Fruit fly (Drosophila melanogaster): Measurements from ENCODE around the gene CG17650.

The CG17650 gene

DNA sequence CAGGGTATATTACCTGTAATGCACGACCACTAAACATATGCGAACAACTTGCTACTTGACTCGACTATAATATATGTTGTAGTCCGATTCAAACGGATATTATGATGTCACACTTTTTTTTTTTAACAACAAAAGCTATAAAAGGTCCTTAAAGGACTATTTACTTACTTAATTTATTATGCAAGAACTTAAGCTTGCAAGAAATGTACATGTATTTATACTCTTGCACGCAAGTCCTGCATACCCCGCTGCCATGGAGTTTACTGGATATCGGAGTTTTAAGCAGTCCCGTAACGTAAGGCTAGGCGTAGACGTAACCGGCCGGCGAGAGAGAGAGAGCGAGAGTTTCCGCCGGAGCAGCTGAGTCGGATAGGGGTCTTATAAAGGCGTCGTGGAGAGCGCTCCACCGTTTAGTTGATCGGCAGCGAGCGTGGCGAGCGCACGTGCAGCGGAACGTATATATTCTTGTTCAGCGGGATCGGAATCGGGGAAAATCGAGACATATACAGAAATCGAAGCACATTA is 21.8 kb downstream of the CG17650 start (continued):
- TF ChIP-seq dl (GFP tag; optimal IDR thresholded peaks at IDR 0.05; ENCODE audit: insufficient read depth in 1 of 2, partially characterized antibody in 2 of 2) (peak in 1 of 2 experiments; percentile 34), pan (optimal IDR thresholded peaks at IDR 0.05) (no peak), HLH106 (tag; optimal IDR thresholded peaks at IDR 0.05) (peak; percentile 16), CrebA (GFP tag; optimal IDR thresholded peaks at IDR 0.05; ENCODE audit: borderline replicate concordance) (no peak), woc (GFP tag; optimal IDR thresholded peaks at IDR 0.05) (no peak), brk (GFP tag; optimal IDR thresholded peaks at IDR 0.05) (no peak), dsf (GFP tag; optimal IDR thresholded peaks at IDR 0.05; ENCODE audit: borderline replicate concordance) (no peak), OdsH (GFP tag; optimal IDR thresholded peaks at IDR 0.05) (peak; percentile 64), Abd-B (GFP tag; optimal IDR thresholded peaks at IDR 0.05) (no peak), dmrt93B (GFP tag; optimal IDR thresholded peaks at IDR 0.05) (no peak)

dm6 chr2L:1735133-1735532 is 23.8 kb downstream of the CG17650 start:
- no peak for TF ChIP-seq fru (GFP tag; optimal IDR thresholded peaks at IDR 0.05)
- TF ChIP-seq Vsx2 (GFP tag; optimal IDR thresholded peaks at IDR 0.05; ENCODE audit: partially characterized antibody), result no peak
- TF ChIP-seq OdsH (GFP tag; optimal IDR thresholded peaks at IDR 0.05), result no peak
- TF ChIP-seq GATAd (GFP tag; optimal IDR thresholded peaks at IDR 0.05), result no peak
- no peak for TF ChIP-seq h (GFP tag; optimal IDR thresholded peaks at IDR 0.05)
- no peak for TF ChIP-seq Hr83 (GFP tag; optimal IDR thresholded peaks at IDR 0.05; ENCODE audit: poor library complexity, severe bottlenecking)
- no peak for TF ChIP-seq CG9705 (GFP tag; optimal IDR thresholded peaks at IDR 0.05)
- TF ChIP-seq Dfd (GFP tag; optimal IDR thresholded peaks at IDR 0.05), result no peak
- no peak for TF ChIP-seq jim (GFP tag; optimal IDR thresholded peaks at IDR 0.05)
- no peak for TF ChIP-seq pan (optimal IDR thresholded peaks at IDR 0.05)

DNA sequence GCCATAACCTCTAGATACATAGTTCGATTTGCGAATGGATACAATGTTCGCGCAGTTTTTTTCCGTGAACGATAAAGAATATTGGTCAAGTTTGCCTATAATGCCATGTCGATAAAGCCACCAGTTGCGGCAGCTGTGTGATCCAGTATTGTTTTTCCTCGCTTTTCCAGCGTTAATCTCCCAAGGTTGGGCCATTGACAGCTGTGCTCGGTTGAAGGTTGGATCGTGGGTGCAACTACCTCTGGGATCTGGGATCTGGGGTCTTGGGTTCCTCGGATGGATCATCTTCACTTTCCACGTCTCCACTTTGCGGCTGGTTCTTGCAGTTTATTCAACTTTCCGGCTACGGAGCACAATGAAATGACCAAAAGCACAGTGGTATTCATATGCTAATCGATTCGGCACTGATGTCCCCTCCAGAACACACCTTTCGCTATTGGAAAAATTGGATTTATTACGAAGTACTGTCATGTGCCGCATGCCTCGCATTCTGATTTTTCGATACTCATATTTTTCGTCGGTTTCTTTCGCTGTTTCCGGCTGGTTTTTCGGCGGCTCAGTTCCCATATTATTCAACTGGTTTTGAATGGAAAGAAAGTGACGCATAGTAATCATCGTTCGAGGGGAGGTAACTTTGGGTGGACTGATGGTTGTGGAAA is 25.6 kb downstream of the CG17650 start:
- no peak for TF ChIP-seq OdsH (GFP tag; optimal IDR thresholded peaks at IDR 0.05)

DNA sequence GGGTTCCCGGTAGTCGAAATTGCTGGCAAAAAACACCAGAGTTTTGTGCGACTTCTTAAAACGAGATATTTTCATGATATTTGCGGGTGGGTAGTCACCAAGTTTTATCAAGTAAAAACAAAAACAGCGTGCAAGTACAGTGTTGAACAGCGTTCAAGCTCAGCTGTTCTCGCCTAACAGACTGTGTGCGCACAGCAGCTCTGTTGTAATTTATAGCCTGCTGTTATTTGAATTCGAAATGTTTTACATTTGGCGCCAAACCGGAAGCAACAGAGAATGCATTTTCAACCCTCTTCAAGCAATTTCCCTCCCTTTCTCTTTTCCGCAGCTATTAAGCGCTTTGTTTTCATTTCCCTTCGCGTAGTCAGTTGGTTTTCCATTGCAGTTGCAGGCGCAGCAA is 26.7 kb downstream of the CG17650 start, which contains the start of the genes CG17652 and CG17646:
CG17652 (minus strand) TSS at position 168 of the 400 bp plus-strand sequence.
CG17646 (plus strand) TSS at position 336 of the 400 bp plus-strand sequence.
- TF ChIP-seq sage (GFP tag; optimal IDR thresholded peaks at IDR 0.05), result no peak
- TF ChIP-seq OdsH (GFP tag; optimal IDR thresholded peaks at IDR 0.05), result peak; percentile 10
- no peak for TF ChIP-seq Vsx2 (GFP tag; optimal IDR thresholded peaks at IDR 0.05; ENCODE audit: partially characterized antibody)
- no peak for TF ChIP-seq brk (GFP tag; optimal IDR thresholded peaks at IDR 0.05)
- TF ChIP-seq Rel (GFP tag; optimal IDR thresholded peaks at IDR 0.05), result no peak
- TF ChIP-seq Rel (tag; optimal IDR thresholded peaks at IDR 0.05), result peak; percentile 65
- TF ChIP-seq Sp1 (GFP tag; optimal IDR thresholded peaks at IDR 0.05), result no peak
- TF ChIP-seq Mio (GFP tag; optimal IDR thresholded peaks at IDR 0.05), result no peak
- peak; percentile 28 for TF ChIP-seq Hnf4 (GFP tag; optimal IDR thresholded peaks at IDR 0.05)

DNA sequence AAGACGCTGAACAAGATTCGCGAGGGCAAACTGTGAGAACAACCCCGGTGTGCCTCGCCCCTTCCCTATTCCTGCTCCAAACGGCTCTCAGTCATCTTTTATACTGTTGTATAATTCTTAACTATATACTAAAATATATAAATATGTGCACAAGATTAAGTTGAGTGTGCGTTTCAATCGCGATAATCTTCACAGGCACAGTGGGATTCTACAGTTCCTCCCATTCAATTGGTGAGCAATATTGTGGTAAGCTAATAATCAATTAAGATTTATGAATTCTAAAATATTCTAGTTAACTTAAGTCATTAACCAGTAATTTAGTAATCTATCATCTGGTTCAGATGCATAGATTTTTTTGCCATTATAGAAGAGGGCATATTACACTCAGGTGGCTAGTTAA is 28.0 kb downstream of the CG17650 start:
- TF ChIP-seq Sp1 (GFP tag; optimal IDR thresholded peaks at IDR 0.05) (peak; percentile 5), OdsH (GFP tag; optimal IDR thresholded peaks at IDR 0.05) (no peak)

DNA sequence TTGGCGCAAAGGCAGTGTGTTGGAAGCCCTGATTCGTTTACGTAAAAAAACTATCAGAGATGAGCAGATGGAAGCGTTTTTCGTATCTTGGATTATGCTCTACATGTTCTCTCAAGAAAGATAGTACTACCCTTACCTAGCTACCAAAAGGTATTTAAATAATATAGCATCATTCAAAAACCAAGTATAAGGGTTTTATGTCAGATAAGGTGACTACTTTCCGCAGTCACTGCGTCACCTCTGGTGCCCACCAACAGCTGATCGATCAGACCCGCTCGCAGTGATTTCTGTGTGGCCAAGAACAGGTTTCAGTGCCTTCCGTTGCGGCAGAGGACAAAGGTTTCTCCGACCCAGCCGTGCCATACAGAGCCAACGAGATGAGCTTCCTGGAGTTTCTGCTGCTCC is 29.3 kb downstream of the CG17650 start, which contains the start of the genes Eno and CG31937:
Eno (minus strand) TSS at position 30 of the 405 bp plus-strand sequence.
CG31937 (plus strand) TSS at position 281 of the 405 bp plus-strand sequence.
- TF ChIP-seq fru (GFP tag; optimal IDR thresholded peaks at IDR 0.05) (peak; percentile 40), foxo (GFP tag; optimal IDR thresholded peaks at IDR 0.05) (peak in 1 of 2 experiments; percentile 48), pan (optimal IDR thresholded peaks at IDR 0.05) (no peak), Hnf4 (GFP tag; optimal IDR thresholded peaks at IDR 0.05) (peak; percentile 68), br (GFP tag; optimal IDR thresholded peaks at IDR 0.05) (peak; percentile 74), h (GFP tag; optimal IDR thresholded peaks at IDR 0.05) (peak; percentile 47), Myc (optimal IDR thresholded peaks at IDR 0.05) (peak; percentile 76), tai (GFP tag; optimal IDR thresholded peaks at IDR 0.05) (no peak), usp (GFP tag; optimal IDR thresholded peaks at IDR 0.05) (no peak), Rel (GFP tag; optimal IDR thresholded peaks at IDR 0.05) (no peak), Rel (tag; optimal IDR thresholded peaks at IDR 0.05) (peak; percentile 8), brk (GFP tag; optimal IDR thresholded peaks at IDR 0.05) (no peak), Sp1 (GFP tag; optimal IDR thresholded peaks at IDR 0.05) (peak; percentile 63), Hr83 (GFP tag; optimal IDR thresholded peaks at IDR 0.05; ENCODE audit: poor library complexity, severe bottlenecking) (no peak), Hr78 (GFP tag; optimal IDR thresholded peaks at IDR 0.05) (no peak), rgr (GFP tag; optimal IDR thresholded peaks at IDR 0.05) (peak; percentile 38), dl (GFP tag; optimal IDR thresholded peaks at IDR 0.05; ENCODE audit: insufficient read depth in 1 of 2, partially characterized antibody in 2 of 2) (no peak), dmrt93B (GFP tag; optimal IDR thresholded peaks at IDR 0.05) (no peak), psq (GFP tag; optimal IDR thresholded peaks at IDR 0.05) (peak; percentile 43), Dif (GFP tag; optimal IDR thresholded peaks at IDR 0.05; ENCODE audit: partially characterized antibody) (peak; percentile 11), woc (GFP tag; optimal IDR thresholded peaks at IDR 0.05) (peak; percentile 79), sv (GFP tag; optimal IDR thresholded peaks at IDR 0.05) (peak; percentile 4), Mio (GFP tag; optimal IDR thresholded peaks at IDR 0.05) (no peak), Abd-B (GFP tag; optimal IDR thresholded peaks at IDR 0.05) (no peak), sage (GFP tag; optimal IDR thresholded peaks at IDR 0.05) (no peak), Dfd (GFP tag; optimal IDR thresholded peaks at IDR 0.05) (no peak), HLH106 (tag; optimal IDR thresholded peaks at IDR 0.05) (peak; percentile 51), jim (GFP tag; optimal IDR thresholded peaks at IDR 0.05) (no peak), Jra (GFP tag; optimal IDR thresholded peaks at IDR 0.05) (no peak), Vsx2 (GFP tag; optimal IDR thresholded peaks at IDR 0.05; ENCODE audit: partially characterized antibody) (no peak), OdsH (GFP tag; optimal IDR thresholded peaks at IDR 0.05) (peak; percentile 31)

Measured in whole organism, wandering third instar larva.